Fruit fly (Drosophila melanogaster): Measurements from ENCODE around the gene ClC-a.
A peak's percentile ranks its signal among the peaks of the same experiment; 100 is the strongest.

The ClC-a gene

DNA sequence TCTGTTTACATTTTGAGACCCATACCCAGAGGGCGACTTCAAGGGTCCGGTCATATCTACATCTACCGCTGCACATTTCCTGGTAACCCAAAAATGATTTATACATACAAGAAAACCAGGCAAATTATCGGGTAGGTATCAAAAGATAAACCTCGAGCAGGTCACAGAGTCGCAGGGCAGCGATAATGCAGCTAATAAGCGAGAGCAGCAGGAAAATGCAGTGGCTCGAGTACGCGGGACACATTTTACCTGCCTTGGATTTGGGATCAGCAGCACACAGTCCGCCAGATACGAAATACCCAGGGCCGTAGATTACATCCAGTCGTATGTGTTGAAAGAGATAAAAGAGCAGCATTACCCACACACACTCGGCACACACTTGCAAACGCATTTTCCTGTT lies 37.8 kb downstream of the ClC-a start:
- TF ChIP-seq esn (GFP tag; optimal IDR thresholded peaks at IDR 0.05) = no peak
- TF ChIP-seq CG32006 (GFP tag; optimal IDR thresholded peaks at IDR 0.05) = no peak
- no peak for TF ChIP-seq eg (GFP tag; IDR thresholded peaks at IDR 0.05)
- no peak for TF ChIP-seq Hr39 (GFP tag; optimal IDR thresholded peaks at IDR 0.05)
- no peak for TF ChIP-seq achi (GFP tag; optimal IDR thresholded peaks at IDR 0.05)
- no peak for TF ChIP-seq CG8119 (GFP tag; IDR thresholded peaks at IDR 0.05)
- TF ChIP-seq CG11294 (GFP tag; IDR thresholded peaks at IDR 0.05) = no peak
- TF ChIP-seq Eip93F (GFP tag; optimal IDR thresholded peaks at IDR 0.05) = no peak
- no peak for TF ChIP-seq pdm3 (GFP tag; optimal IDR thresholded peaks at IDR 0.05)
- TF ChIP-seq CG11902 (GFP tag; optimal IDR thresholded peaks at IDR 0.05) = no peak
- TF ChIP-seq Eip75B (GFP tag; optimal IDR thresholded peaks at IDR 0.05) = no peak
- TF ChIP-seq fd59A (GFP tag; optimal IDR thresholded peaks at IDR 0.05) = no peak
- TF ChIP-seq CG3919 (GFP tag; optimal IDR thresholded peaks at IDR 0.05) = no peak
- no peak for TF ChIP-seq CG11762 (GFP tag; optimal IDR thresholded peaks at IDR 0.05; ENCODE audit: insufficient read depth)
- no peak for TF ChIP-seq dac (GFP tag; optimal IDR thresholded peaks at IDR 0.05)
- TF ChIP-seq Hr38 (GFP tag; optimal IDR thresholded peaks at IDR 0.05) = no peak
- TF ChIP-seq svp (GFP tag) = no peak
- no peak for TF ChIP-seq Met (GFP tag; optimal IDR thresholded peaks at IDR 0.05)
- no peak for TF ChIP-seq Gug (GFP tag; IDR thresholded peaks at IDR 0.05)

DNA sequence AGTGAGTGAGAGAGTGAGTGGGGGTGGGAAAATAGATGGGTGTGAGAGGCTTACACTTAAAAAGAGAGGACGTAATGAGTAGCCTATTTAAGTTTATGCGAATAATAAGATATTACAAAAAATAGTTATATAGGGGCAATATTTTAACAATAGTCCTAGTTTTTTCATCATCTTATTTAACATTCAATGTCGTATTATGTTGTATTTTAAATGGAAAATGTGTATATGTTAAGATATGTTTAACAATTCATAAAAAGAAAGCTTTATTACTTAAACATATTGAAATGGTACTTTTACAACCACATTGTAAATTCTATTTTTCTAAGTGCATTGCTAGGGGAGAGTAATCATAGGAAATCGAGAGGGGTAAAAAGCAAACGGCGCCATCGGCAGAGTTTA lies 39.0 kb downstream of the ClC-a start:
- TF ChIP-seq lz (GFP tag; optimal IDR thresholded peaks at IDR 0.05) (peak; percentile 43), eg (GFP tag; IDR thresholded peaks at IDR 0.05) (no peak), CG11902 (GFP tag; optimal IDR thresholded peaks at IDR 0.05) (no peak), Sox14 (GFP tag; optimal IDR thresholded peaks at IDR 0.05) (peak; percentile 24), acj6 (GFP tag; optimal IDR thresholded peaks at IDR 0.05) (peak; percentile 53), CG4318 (GFP tag; optimal IDR thresholded peaks at IDR 0.05) (no peak), Met (GFP tag; optimal IDR thresholded peaks at IDR 0.05) (peak; percentile 52), fkh (GFP tag; optimal IDR thresholded peaks at IDR 0.05) (no peak), Ets21C (GFP tag; optimal IDR thresholded peaks at IDR 0.05) (no peak), svp (GFP tag) (no peak), topi (GFP tag; optimal IDR thresholded peaks at IDR 0.05) (peak; percentile 43), CG1621 (tag; optimal IDR thresholded peaks at IDR 0.05) (no peak), Eip75B (GFP tag; optimal IDR thresholded peaks at IDR 0.05) (peak; percentile 58), CG8319 (GFP tag; optimal IDR thresholded peaks at IDR 0.05) (no peak), CG6163 (GFP tag; IDR thresholded peaks at IDR 0.05) (no peak), CG11294 (GFP tag; IDR thresholded peaks at IDR 0.05) (no peak), CG31627 (GFP tag; optimal IDR thresholded peaks at IDR 0.05) (peak; percentile 27), CG32006 (GFP tag; optimal IDR thresholded peaks at IDR 0.05) (peak; percentile 51), Blimp-1 (GFP tag; optimal IDR thresholded peaks at IDR 0.05) (no peak), Eip93F (GFP tag; optimal IDR thresholded peaks at IDR 0.05) (no peak), Eip78C (GFP tag) (peak; percentile 86), Sox102F (GFP tag; optimal IDR thresholded peaks at IDR 0.05) (peak; percentile 3), CG6854 (GFP tag; optimal IDR thresholded peaks at IDR 0.05) (no peak), CG15336 (GFP tag; IDR thresholded peaks at IDR 0.05) (peak; percentile 42), Lpt (GFP tag; optimal IDR thresholded peaks at IDR 0.05) (no peak), CG34406 (GFP tag; optimal IDR thresholded peaks at IDR 0.05) (peak; percentile 46), CG8119 (GFP tag; IDR thresholded peaks at IDR 0.05) (peak; percentile 36; the same call in 1 of the 3 replicates), Smox (GFP tag; optimal IDR thresholded peaks at IDR 0.05) (peak; percentile 40), vri (GFP tag; optimal IDR thresholded peaks at IDR 0.05) (no peak), Ets96B (tag; optimal IDR thresholded peaks at IDR 0.05) (peak; percentile 73), achi (GFP tag; optimal IDR thresholded peaks at IDR 0.05) (peak; percentile 46), CG10631 (GFP tag; optimal IDR thresholded peaks at IDR 0.05) (peak; percentile 53), pdm3 (GFP tag; optimal IDR thresholded peaks at IDR 0.05) (peak; percentile 36), CG3919 (GFP tag; optimal IDR thresholded peaks at IDR 0.05) (peak; percentile 34), dsx (GFP tag; optimal IDR thresholded peaks at IDR 0.05; ENCODE audit: poor library complexity, severe bottlenecking) (peak; percentile 66), Hr39 (GFP tag; optimal IDR thresholded peaks at IDR 0.05) (peak; percentile 0), Gug (GFP tag; IDR thresholded peaks at IDR 0.05) (no peak), CG6808 (GFP tag; optimal IDR thresholded peaks at IDR 0.05) (peak; percentile 47), CG10669 (GFP tag; optimal IDR thresholded peaks at IDR 0.05) (peak; percentile 38), CG3032 (tag; optimal IDR thresholded peaks at IDR 0.05) (peak; percentile 68), OdsH (GFP tag; optimal IDR thresholded peaks at IDR 0.05) (peak; percentile 57), CG9139 (GFP tag; optimal IDR thresholded peaks at IDR 0.05) (peak; percentile 6), Sox15 (GFP tag; optimal IDR thresholded peaks at IDR 0.05) (peak; percentile 10), fd59A (GFP tag; optimal IDR thresholded peaks at IDR 0.05) (no peak), spab (GFP tag; optimal IDR thresholded peaks at IDR 0.05) (peak; percentile 50)
